Fruit fly (Drosophila melanogaster) whole organism, wandering third instar larva: ENCODE measurements around the gene Nplp4.

Experiments used
- Dfd ChIP-seq: fragments of >200 bp; optimal IDR thresholded peaks from 2 replicates; lab custom pipeline; 2017; ENCODE audit warnings: missing biosample characterization, missing genetic modification characterization
- GATAd ChIP-seq: sonication (Bioruptor generic); optimal IDR thresholded peaks from 2 replicates; lab custom pipeline; 2016; ENCODE audit warnings: missing biosample characterization, missing genetic modification characterization
- HLH106 ChIP-seq: fragments of 200-800 bp; optimal IDR thresholded peaks from 3 replicates; lab custom pipeline; 2019; ENCODE audit warnings: missing biosample characterization, mild to moderate bottlenecking, missing genetic modification characterization, moderate library complexity
- Jra ChIP-seq: sonication (Bioruptor generic); optimal IDR thresholded peaks from 2 replicates; lab custom pipeline; 2016; ENCODE audit warnings: missing biosample characterization, missing genetic modification characterization
- br ChIP-seq: fragments of 200-800 bp; sonication (Bioruptor generic); optimal IDR thresholded peaks from 2 replicates; lab custom pipeline; 2016; ENCODE audit warnings: missing biosample characterization, missing genetic modification characterization
- dl ChIP-seq, 2 experiments: fragments of 175-275, 200-275 bp in 1 of 2; fragments of 200-275 bp in 1 of 2; sonication (Bioruptor generic); optimal IDR thresholded peaks; lab custom pipeline; 2018; ENCODE audit warnings: mild to moderate bottlenecking in 2 of 2, missing biosample characterization in 2 of 2, missing genetic modification characterization in 2 of 2, moderate library complexity in 2 of 2; ENCODE audit not compliant: partially characterized antibody in 2 of 2, insufficient read depth in 1 of 2
- dsf ChIP-seq: sonication (Bioruptor generic); optimal IDR thresholded peaks from 2 replicates; lab custom pipeline; 2016; ENCODE audit warnings: missing biosample characterization, missing genetic modification characterization, borderline replicate concordance
- ey ChIP-seq: fragments of 200-800 bp; sonication (Bioruptor generic); optimal IDR thresholded peaks from 2 replicates; lab custom pipeline; 2016; ENCODE audit warnings: missing biosample characterization, missing genetic modification characterization
- lola ChIP-seq: fragments of >200 bp; optimal IDR thresholded peaks from 2 replicates; lab custom pipeline; 2017; ENCODE audit warnings: missing biosample characterization, missing genetic modification characterization
- psq ChIP-seq: fragments of 200-800 bp; sonication (Bioruptor generic); optimal IDR thresholded peaks from 3 replicates; lab custom pipeline; 2017; ENCODE audit warnings: missing biosample characterization, mild to moderate bottlenecking, missing genetic modification characterization, moderate library complexity

dm6 chr2L:2032076-2032475, 23.9 kb downstream of the Nplp4 start:
- TF ChIP-seq lola (GFP tag; lab: Kevin White, UChicago) (no peak), dsf (GFP tag; lab: Kevin White, UChicago) (no peak), dl (GFP tag; optimal IDR thresholded peaks at IDR 0.05; lab: Kevin White, UChicago; ENCODE audit: insufficient read depth in 1 of 2, partially characterized antibody in 2 of 2) (no peak), Jra (GFP tag; lab: Kevin White, UChicago) (no peak), ey (no peak), GATAd (GFP tag; lab: Kevin White, UChicago) (no peak), psq (no peak), HLH106 (tag; lab: Kevin White, UChicago) (no peak), br (GFP tag; lab: Kevin White, UChicago) (no peak), Dfd (no peak)
